Worm (Caenorhabditis elegans) whole organism, late embryonic: Measurements from ENCODE around the gene sec-61.A.
A peak's percentile ranks its signal among the peaks of the same experiment; 100 is the strongest.

Experiments used
- F13H6.1 ChIP-seq: sonication (generic microtip); optimal IDR thresholded peaks from 2 replicates; lab custom pipeline; 2016; ENCODE audit warnings: missing genetic modification characterization, missing compliant biosample characterization
- K09A11.1 ChIP-seq: sonication (generic microtip); optimal IDR thresholded peaks from 2 replicates; lab custom pipeline; 2017; ENCODE audit warnings: antibody characterized with exemption, mild to moderate bottlenecking, missing genetic modification characterization, missing compliant biosample characterization; ENCODE audit not compliant: insufficient read depth
- Y22D7AL.16 ChIP-seq: sonication (generic microtip); optimal IDR thresholded peaks from 2 replicates; lab custom pipeline; 2016; ENCODE audit warnings: missing genetic modification characterization, missing compliant biosample characterization
- ahr-1 ChIP-seq: sonication (generic microtip); optimal IDR thresholded peaks from 2 replicates; lab custom pipeline; 2016; ENCODE audit warnings: missing genetic modification characterization, missing compliant biosample characterization
- ama-1 ChIP-seq: fragments of 150-350 bp; optimal IDR thresholded peaks from 2 replicates; lab custom pipeline; 2014
- ceh-14 ChIP-seq: sonication (generic microtip); optimal IDR thresholded peaks from 2 replicates; lab custom pipeline; 2016; ENCODE audit warnings: missing genotype, missing genetic modification characterization, missing compliant biosample characterization
- ceh-18 ChIP-seq: sonication (generic microtip); optimal IDR thresholded peaks from 2 replicates; lab custom pipeline; 2016; ENCODE audit warnings: missing genetic modification characterization, missing compliant biosample characterization
- ceh-19 ChIP-seq: fragments of 200-800 bp; sonication (Bioruptor generic); optimal IDR thresholded peaks from 2 replicates; lab custom pipeline; 2018; ENCODE audit warnings: mild to moderate bottlenecking, missing genetic modification characterization, missing compliant biosample characterization
- ceh-2 ChIP-seq: sonication (generic microtip); optimal IDR thresholded peaks from 2 replicates; lab custom pipeline; 2016; ENCODE audit warnings: missing genotype, missing genetic modification characterization, missing compliant biosample characterization
- ceh-22 ChIP-seq: sonication (generic microtip); optimal IDR thresholded peaks from 2 replicates; lab custom pipeline; 2017; ENCODE audit warnings: missing biosample characterization, missing genetic modification characterization
- ceh-30 ChIP-seq: fragments of 150-350 bp; optimal IDR thresholded peaks from 2 replicates; lab custom pipeline; 2014; ENCODE audit warnings: missing biosample characterization, missing genetic modification characterization
- ceh-34 ChIP-seq: sonication (generic microtip); optimal IDR thresholded peaks from 2 replicates; lab custom pipeline; 2016; ENCODE audit warnings: mild to moderate bottlenecking, missing genetic modification characterization, missing compliant biosample characterization
- ceh-9 ChIP-seq: sonication (generic microtip); optimal IDR thresholded peaks from 2 replicates; lab custom pipeline; 2016; ENCODE audit warnings: mild to moderate bottlenecking, missing genetic modification characterization, inconsistent platforms, missing compliant biosample characterization
- che-1 ChIP-seq: sonication (generic microtip); optimal IDR thresholded peaks from 2 replicates; lab custom pipeline; 2016; ENCODE audit warnings: mild to moderate bottlenecking, missing genetic modification characterization, missing compliant biosample characterization
- dmd-4 ChIP-seq: sonication (generic microtip); optimal IDR thresholded peaks from 2 replicates; lab custom pipeline; 2016; ENCODE audit warnings: borderline replicate concordance, missing genetic modification characterization, missing compliant biosample characterization
- dve-1 ChIP-seq: sonication (generic microtip); optimal IDR thresholded peaks from 2 replicates; lab custom pipeline; 2017; ENCODE audit warnings: antibody characterized with exemption, mild to moderate bottlenecking, missing genetic modification characterization, missing compliant biosample characterization
- fax-1 ChIP-seq: sonication (generic microtip); optimal IDR thresholded peaks from 2 replicates; lab custom pipeline; 2016; ENCODE audit warnings: missing genotype, missing genetic modification characterization, missing compliant biosample characterization
- gmeb-2 ChIP-seq: sonication (generic microtip); optimal IDR thresholded peaks from 2 replicates; lab custom pipeline; 2016; ENCODE audit warnings: missing genetic modification characterization, inconsistent platforms, missing compliant biosample characterization
- hlh-30 ChIP-seq: sonication (generic microtip); optimal IDR thresholded peaks from 2 replicates; lab custom pipeline; 2017; ENCODE audit warnings: antibody characterized with exemption, missing genetic modification characterization, missing compliant biosample characterization; ENCODE audit not compliant: insufficient read depth
- lim-6 ChIP-seq: sonication (generic microtip); optimal IDR thresholded peaks from 2 replicates; lab custom pipeline; 2016; ENCODE audit warnings: missing genetic modification characterization, missing compliant biosample characterization
- madf-2 ChIP-seq: sonication (generic microtip); optimal IDR thresholded peaks from 2 replicates; lab custom pipeline; 2017; ENCODE audit warnings: missing genetic modification characterization, missing compliant biosample characterization
- nfya-1 ChIP-seq: sonication (generic microtip); optimal IDR thresholded peaks from 2 replicates; lab custom pipeline; 2017; ENCODE audit warnings: missing genetic modification characterization, mild to moderate bottlenecking, missing compliant biosample characterization, antibody characterized with exemption, moderate library complexity
- nhr-11 ChIP-seq: fragments of 150-350 bp; optimal IDR thresholded peaks from 2 replicates; lab custom pipeline; 2014; ENCODE audit warnings: missing biosample characterization, missing genetic modification characterization
- npax-4 ChIP-seq: sonication (generic microtip); optimal IDR thresholded peaks from 2 replicates; lab custom pipeline; 2016; ENCODE audit warnings: missing genetic modification characterization, missing compliant biosample characterization
- pat-9 ChIP-seq: fragments of 200-800 bp; sonication (Bioruptor generic); optimal IDR thresholded peaks from 2 replicates; lab custom pipeline; 2018; ENCODE audit warnings: mild to moderate bottlenecking, missing genetic modification characterization, moderate library complexity, missing compliant biosample characterization
- pax-1 ChIP-seq: fragments of 150-350 bp; optimal IDR thresholded peaks from 2 replicates; lab custom pipeline; 2014; ENCODE audit warnings: missing biosample characterization, missing genetic modification characterization
- pha-4 ChIP-seq: fragments of 150-350 bp; optimal IDR thresholded peaks from 2 replicates; lab custom pipeline; 2018; ENCODE audit warnings: missing biosample characterization, missing genetic modification reagents, missing genetic modification characterization
- pros-1 ChIP-seq: fragments of 150-350 bp; optimal IDR thresholded peaks from 2 replicates; lab custom pipeline; 2014; ENCODE audit warnings: missing biosample characterization, missing genetic modification reagents, missing genetic modification characterization
- ref-2 ChIP-seq: sonication (generic microtip); optimal IDR thresholded peaks from 2 replicates; lab custom pipeline; 2016; ENCODE audit warnings: missing genetic modification characterization, missing compliant biosample characterization
- sdc-2 ChIP-seq: sonication (generic microtip); optimal IDR thresholded peaks from 2 replicates; lab custom pipeline; 2016; ENCODE audit warnings: missing genotype, missing genetic modification characterization, missing compliant biosample characterization
- sox-2 ChIP-seq: fragments of 200-800 bp; sonication (Bioruptor generic); IDR thresholded peaks from 2 replicates; pipeline ENCODE4 v1.3.6; 2022; ENCODE audit warnings: missing genetic modification reagents, missing genetic modification characterization, missing compliant biosample characterization
- syd-9 ChIP-seq: sonication (generic microtip); optimal IDR thresholded peaks from 2 replicates; lab custom pipeline; 2016; ENCODE audit warnings: mild to moderate bottlenecking, missing genetic modification characterization, moderate library complexity, missing compliant biosample characterization
- tbx-2 ChIP-seq: sonication (generic microtip); optimal IDR thresholded peaks from 2 replicates; lab custom pipeline; 2016; ENCODE audit warnings: missing genetic modification characterization, missing compliant biosample characterization
- tbx-7 ChIP-seq: sonication (generic microtip); optimal IDR thresholded peaks from 2 replicates; lab custom pipeline; 2016; ENCODE audit warnings: missing genotype, missing genetic modification characterization, missing compliant biosample characterization
- unc-42 ChIP-seq: sonication (generic microtip); optimal IDR thresholded peaks from 2 replicates; lab custom pipeline; 2016; ENCODE audit warnings: missing genotype, missing genetic modification characterization, missing compliant biosample characterization
- unc-86 ChIP-seq: sonication (generic microtip); optimal IDR thresholded peaks from 2 replicates; lab custom pipeline; 2016; ENCODE audit warnings: missing genetic modification characterization, missing compliant biosample characterization
- ztf-16 ChIP-seq: sonication (generic microtip); optimal IDR thresholded peaks from 2 replicates; lab custom pipeline; 2017; ENCODE audit warnings: missing genetic modification characterization, missing compliant biosample characterization

sec-61.A gene

ce11 chrIV:14800931-14801330 is 24.1 kb downstream of the sec-61.A start:
- TF ChIP-seq nfya-1 (tag; lab: Kevin White, UChicago), result peak; percentile 68
- TF ChIP-seq ref-2 (tag; lab: Kevin White, UChicago), result no peak

DNA sequence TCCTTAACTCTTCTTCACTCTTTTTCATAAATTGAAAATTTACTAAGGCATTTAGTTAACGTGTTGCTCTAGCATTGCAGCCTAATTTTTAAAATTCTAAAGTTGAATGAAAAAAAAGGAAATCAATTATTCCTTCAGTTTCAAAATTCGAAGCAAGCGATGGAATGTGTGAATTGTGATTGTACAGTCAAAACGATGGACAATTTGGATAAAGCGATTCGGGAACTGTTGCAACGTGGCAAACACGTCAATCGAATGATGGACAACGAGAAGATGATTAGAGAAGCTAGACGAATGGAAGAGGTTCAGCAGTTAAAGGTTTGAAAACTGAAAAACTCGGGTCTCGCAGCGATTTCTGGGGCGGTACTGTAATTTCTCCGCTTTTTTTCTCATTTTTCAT is 25.9 kb downstream of the sec-61.A start, which contains the start of gene Y57G11C.14:
TSS of gene Y57G11C.14 (plus strand) at position 126 of the 400 bp plus-strand sequence.
- TF ChIP-seq npax-4 (tag; lab: Kevin White, UChicago) (no peak), pax-1 (tag; lab: Kevin White, UChicago) (no peak), hlh-30 (tag; lab: Kevin White, UChicago) (no peak), dve-1 (tag; lab: Kevin White, UChicago) (no peak)

- TF ChIP-seq ceh-34 (tag; lab: Kevin White, UChicago) (no peak), che-1 (no peak), ceh-22 (tag; lab: Kevin White, UChicago) (no peak), ceh-14 (tag; lab: Kevin White, UChicago) (no peak), sox-2 (GFP tag; lab: Robert Waterston, UW) (no peak), unc-86 (tag; lab: Kevin White, UChicago) (no peak), K09A11.1 (no peak), hlh-30 (tag; lab: Kevin White, UChicago) (no peak), dve-1 (tag; lab: Kevin White, UChicago) (no peak), nhr-11 (tag; lab: Kevin White, UChicago) (no peak)
These were observed 27.2 kb downstream of the sec-61.A start, which contains the start of gene arl-8 for ce11 chrIV:14797849-14798248. Gene arl-8, plus strand, starts transcription at chrIV:14798149.

- TF ChIP-seq hlh-30 (tag; lab: Kevin White, UChicago), result no peak
- no peak for TF ChIP-seq fax-1
- peak; percentile 16 for TF ChIP-seq nfya-1 (tag; lab: Kevin White, UChicago)
These were observed 27.7 kb downstream of the sec-61.A start, which contains the start of the genes Y57G11C.1147 and nuo-3 for ce11 chrIV:14797354-14797753. Gene Y57G11C.1147, minus strand, starts transcription at chrIV:14797514. Gene nuo-3, minus strand, starts transcription at chrIV:14797544.

ce11 chrIV:14795918-14796488 is 29.1 kb downstream of the sec-61.A start, which contains the start of gene coq-3:
Gene coq-3, minus strand, starts transcription at chrIV:14796324.
- TF ChIP-seq ceh-19 (GFP tag; lab: Kevin White, UChicago) (no peak), sox-2 (GFP tag; lab: Robert Waterston, UW) (no peak), ama-1 (lab: Kevin White, UChicago) (no peak), gmeb-2 (tag; lab: Kevin White, UChicago) (no peak), ceh-14 (tag; lab: Kevin White, UChicago) (no peak), unc-42 (tag; lab: Kevin White, UChicago) (no peak), ahr-1 (no peak), ref-2 (tag; lab: Kevin White, UChicago) (no peak), ztf-16 (tag; lab: Kevin White, UChicago) (no peak)

DNA sequence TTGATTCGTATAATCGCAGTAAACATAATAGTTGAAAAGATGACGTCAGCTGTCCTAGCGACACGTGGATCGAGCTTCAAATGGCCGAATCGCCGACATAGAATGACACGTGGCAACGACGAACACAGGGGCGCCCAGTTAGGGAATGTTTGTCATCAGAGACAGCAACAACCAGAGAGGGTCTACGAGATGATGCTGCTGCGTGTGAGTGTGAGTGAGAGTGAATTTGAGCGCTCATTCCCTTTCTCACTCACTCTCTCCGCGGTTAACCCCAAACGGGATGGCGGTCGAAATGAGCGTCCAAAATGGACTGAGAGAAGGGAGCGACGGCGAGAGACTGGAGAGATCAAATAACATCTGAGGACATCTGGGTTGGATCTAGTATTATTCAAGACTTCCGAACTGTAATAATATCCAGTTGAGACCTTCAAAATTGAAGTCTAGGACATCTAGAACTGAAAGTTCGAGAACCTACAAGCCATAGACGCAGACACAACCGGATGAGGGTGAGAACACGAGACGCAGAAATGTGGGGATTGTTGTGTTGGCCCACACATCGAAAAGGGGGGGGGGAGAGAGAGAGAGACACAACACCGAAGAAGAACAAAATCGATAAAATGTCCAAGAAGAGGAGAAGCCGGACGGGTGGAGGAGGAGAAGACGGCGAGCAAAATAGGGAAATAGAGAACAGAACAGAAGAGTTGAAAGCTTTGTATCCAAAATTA is 31.0 kb downstream of the sec-61.A start:
- no peak for TF ChIP-seq pax-1 (tag; lab: Kevin White, UChicago)
- peak; percentile 13 for TF ChIP-seq syd-9 (tag; lab: Kevin White, UChicago)
- peak; percentile 74 for TF ChIP-seq ceh-34 (tag; lab: Kevin White, UChicago)
- TF ChIP-seq ceh-22 (tag; lab: Kevin White, UChicago), result no peak
- TF ChIP-seq nfya-1 (tag; lab: Kevin White, UChicago), result peak; percentile 75
- TF ChIP-seq hlh-30 (tag; lab: Kevin White, UChicago), result peak; percentile 21
- TF ChIP-seq unc-42 (tag; lab: Kevin White, UChicago), result no peak
- TF ChIP-seq ceh-2 (tag; lab: Kevin White, UChicago), result no peak
- no peak for TF ChIP-seq F13H6.1 (tag; lab: Kevin White, UChicago)
- TF ChIP-seq che-1, result no peak
- TF ChIP-seq tbx-2, result peak; percentile 36
- TF ChIP-seq pha-4 (tag; lab: Kevin White, UChicago), result no peak
- TF ChIP-seq unc-86 (tag; lab: Kevin White, UChicago), result no peak
- TF ChIP-seq ceh-30, result no peak
- TF ChIP-seq pat-9 (tag; lab: Kevin White, UChicago), result no peak
- no peak for TF ChIP-seq ama-1 (lab: Kevin White, UChicago)
- peak; percentile 2 for TF ChIP-seq pros-1 (tag; lab: Kevin White, UChicago)
- no peak for TF ChIP-seq tbx-7 (tag; lab: Kevin White, UChicago)
- no peak for TF ChIP-seq npax-4 (tag; lab: Kevin White, UChicago)
- no peak for TF ChIP-seq madf-2 (tag; lab: Kevin White, UChicago)
- TF ChIP-seq sdc-2 (tag; lab: Kevin White, UChicago), result no peak
- no peak for TF ChIP-seq lim-6
- peak; percentile 30 for TF ChIP-seq ceh-18 (tag; lab: Kevin White, UChicago)
- no peak for TF ChIP-seq fax-1
- no peak for TF ChIP-seq Y22D7AL.16
- TF ChIP-seq nhr-11 (tag; lab: Kevin White, UChicago), result no peak
- no peak for TF ChIP-seq dmd-4 (tag; lab: Kevin White, UChicago)
- no peak for TF ChIP-seq ceh-9 (tag; lab: Kevin White, UChicago)
